Fruit fly (Drosophila melanogaster): ENCODE measurements around the gene CG14742.

dm6 chr3R:12221366-12221916 is 7.1 kb downstream of the CG14742 start, which contains the start of gene CG4860:
- peak; percentile 82 for TF ChIP-seq Sox102F (GFP tag; optimal IDR thresholded peaks at IDR 0.05)
- peak; percentile 85 for TF ChIP-seq cyc (GFP tag; optimal IDR thresholded peaks at IDR 0.05)
- TF ChIP-seq Hr38 (GFP tag; optimal IDR thresholded peaks at IDR 0.05): peak; percentile 36
- peak; percentile 97 for TF ChIP-seq Eip78C (GFP tag)
- peak; percentile 82 for TF ChIP-seq Gug (GFP tag; IDR thresholded peaks at IDR 0.05)
- TF ChIP-seq CG10631 (GFP tag; optimal IDR thresholded peaks at IDR 0.05): peak; percentile 84
- peak; percentile 91 for TF ChIP-seq CG15336 (GFP tag; IDR thresholded peaks at IDR 0.05)
- TF ChIP-seq dsx (GFP tag; optimal IDR thresholded peaks at IDR 0.05; ENCODE audit: poor library complexity, severe bottlenecking): no peak
